Worm (Caenorhabditis elegans): ENCODE results near the gene Y58A7A.2.

Y58A7A.2 gene

DNA sequence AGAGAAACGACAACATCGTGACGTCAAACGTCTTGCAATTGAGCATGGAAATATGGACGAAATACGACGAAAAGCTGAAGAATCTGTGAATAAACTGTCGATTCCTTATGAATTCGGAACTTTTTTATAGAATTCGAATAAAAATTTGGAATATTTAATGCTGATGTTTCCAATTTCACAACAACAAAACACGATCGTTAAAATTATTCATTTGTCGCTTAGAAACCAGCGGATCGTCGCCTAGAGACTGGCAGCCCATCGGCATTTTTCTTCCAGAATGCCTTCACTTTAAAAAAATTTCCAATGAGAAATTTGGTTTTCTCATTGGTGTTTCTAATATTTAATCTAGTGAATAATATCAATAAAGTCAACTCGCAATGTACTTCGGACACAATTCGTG, 18.6 kb downstream of the Y58A7A.2 start, which contains the start of gene cwp-4:
Gene cwp-4 (plus strand): TSS at position 301 of the 400 bp plus-strand sequence.
- TF ChIP-seq tab-1 (GFP tag; IDR thresholded peaks at IDR 0.05), result no peak
- TF ChIP-seq flt-1 (GFP tag; IDR thresholded peaks at IDR 0.05), result no peak
- no peak for TF ChIP-seq ztf-29 (GFP tag; IDR thresholded peaks at IDR 0.05)
- TF ChIP-seq cog-1 (tag; optimal IDR thresholded peaks at IDR 0.05), result no peak
- TF ChIP-seq med-1 (GFP tag; optimal IDR thresholded peaks at IDR 0.05; ENCODE audit: insufficient read depth), result no peak
- TF ChIP-seq ztf-23 (GFP tag; IDR thresholded peaks at IDR 0.05), result no peak
- no peak for TF ChIP-seq ref-1 (GFP tag; conservative IDR thresholded peaks at IDR 0.05)
- no peak for TF ChIP-seq T22C8.4 (GFP tag; IDR thresholded peaks at IDR 0.05)
- TF ChIP-seq klf-2 (GFP tag; conservative IDR thresholded peaks at IDR 0.05), result no peak

ce11 chrV:5052233-5052632, 19.7 kb downstream of the Y58A7A.2 start, which contains the start of gene K11D12.12:
TSS of gene K11D12.12 (plus strand) at chrV:5052261.
- TF ChIP-seq ref-1 (GFP tag; conservative IDR thresholded peaks at IDR 0.05), result no peak
- TF ChIP-seq klf-2 (GFP tag; conservative IDR thresholded peaks at IDR 0.05), result no peak
- TF ChIP-seq tab-1 (GFP tag; IDR thresholded peaks at IDR 0.05), result no peak
- TF ChIP-seq ztf-23 (GFP tag; IDR thresholded peaks at IDR 0.05), result no peak
- TF ChIP-seq T22C8.4 (GFP tag; IDR thresholded peaks at IDR 0.05), result no peak
- no peak for TF ChIP-seq cog-1 (tag; optimal IDR thresholded peaks at IDR 0.05)
- no peak for TF ChIP-seq flt-1 (GFP tag; IDR thresholded peaks at IDR 0.05)
- TF ChIP-seq ztf-29 (GFP tag; IDR thresholded peaks at IDR 0.05), result no peak
- no peak for TF ChIP-seq med-1 (GFP tag; optimal IDR thresholded peaks at IDR 0.05; ENCODE audit: insufficient read depth)

DNA sequence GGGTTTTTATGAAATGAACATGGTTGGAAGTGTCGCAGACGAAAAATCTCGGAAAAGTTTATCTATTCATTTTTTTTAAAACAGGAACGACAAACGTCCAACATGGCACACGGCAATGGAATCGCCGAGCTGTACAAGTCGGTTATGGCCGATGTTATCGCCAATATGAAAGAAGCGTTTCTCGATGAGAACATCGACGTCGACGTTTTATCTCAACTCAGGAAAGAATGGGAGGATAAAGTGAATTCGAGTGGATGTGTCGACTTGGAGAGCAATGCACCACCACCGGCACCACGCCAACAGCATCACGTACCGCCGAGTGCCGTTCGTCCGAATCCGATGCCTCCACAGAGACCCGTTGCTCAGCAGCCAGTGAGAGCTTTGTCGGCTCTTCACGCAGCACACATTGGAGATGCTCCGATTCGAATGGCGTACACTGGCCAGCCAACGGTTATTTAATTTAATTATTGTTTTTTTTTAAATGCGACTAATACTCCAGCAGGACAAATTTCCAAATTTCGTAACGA, 21.8 kb downstream of the Y58A7A.2 start:
- TF ChIP-seq ztf-29 (GFP tag; IDR thresholded peaks at IDR 0.05), result no peak
- TF ChIP-seq T22C8.4 (GFP tag; IDR thresholded peaks at IDR 0.05), result no peak
- no peak for TF ChIP-seq klf-2 (GFP tag; conservative IDR thresholded peaks at IDR 0.05)
- TF ChIP-seq ref-1 (GFP tag; conservative IDR thresholded peaks at IDR 0.05), result no peak
- TF ChIP-seq flt-1 (GFP tag; IDR thresholded peaks at IDR 0.05), result no peak
- no peak for TF ChIP-seq tab-1 (GFP tag; IDR thresholded peaks at IDR 0.05)

DNA sequence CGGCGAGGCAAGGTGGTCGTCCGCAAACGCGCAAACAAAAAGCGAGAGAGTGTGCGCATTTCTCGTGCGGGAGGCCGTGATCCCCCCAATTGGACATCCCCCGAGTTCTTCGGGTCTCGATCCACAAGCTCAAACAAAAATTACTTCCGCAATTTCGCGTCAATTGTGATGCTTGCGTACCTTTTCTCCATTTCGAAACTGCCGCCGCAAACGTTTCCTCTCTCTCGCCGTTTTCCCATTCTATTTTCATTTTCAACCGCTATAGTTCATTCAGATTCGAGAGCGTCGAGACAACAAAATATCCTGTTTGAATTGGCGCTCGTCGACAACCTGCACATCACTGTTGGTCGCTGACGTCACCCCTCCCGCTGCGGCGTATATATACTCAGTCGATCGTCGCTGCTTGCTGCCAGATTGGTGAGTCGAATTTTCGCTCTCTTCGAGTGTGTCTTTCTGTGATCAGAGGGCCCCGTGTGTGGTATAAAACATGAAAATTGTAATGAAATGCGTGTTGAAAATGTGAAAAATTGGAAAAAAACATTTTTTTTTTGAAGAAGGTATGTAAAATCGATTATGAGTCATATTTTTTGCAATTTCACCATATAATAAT, 22.5 kb downstream of the Y58A7A.2 start, which contains the start of the genes pqn-51 and K11D12.14:
Gene pqn-51 (plus strand): TSS at position 275 of the 610 bp plus-strand sequence.
Gene K11D12.14 (plus strand): TSS at position 304 of the 610 bp plus-strand sequence.
- TF ChIP-seq ztf-29 (GFP tag; IDR thresholded peaks at IDR 0.05) (peak; percentile 56), T22C8.4 (GFP tag; IDR thresholded peaks at IDR 0.05) (no peak), flt-1 (GFP tag; IDR thresholded peaks at IDR 0.05) (no peak; the same call in 1 of the 2 replicates), med-1 (GFP tag; optimal IDR thresholded peaks at IDR 0.05; ENCODE audit: insufficient read depth) (no peak), ztf-23 (GFP tag; IDR thresholded peaks at IDR 0.05) (peak; percentile 80), ref-1 (GFP tag; conservative IDR thresholded peaks at IDR 0.05) (no peak), tab-1 (GFP tag; IDR thresholded peaks at IDR 0.05) (no peak), klf-2 (GFP tag; conservative IDR thresholded peaks at IDR 0.05) (no peak), cog-1 (tag; optimal IDR thresholded peaks at IDR 0.05) (peak; percentile 74)

DNA sequence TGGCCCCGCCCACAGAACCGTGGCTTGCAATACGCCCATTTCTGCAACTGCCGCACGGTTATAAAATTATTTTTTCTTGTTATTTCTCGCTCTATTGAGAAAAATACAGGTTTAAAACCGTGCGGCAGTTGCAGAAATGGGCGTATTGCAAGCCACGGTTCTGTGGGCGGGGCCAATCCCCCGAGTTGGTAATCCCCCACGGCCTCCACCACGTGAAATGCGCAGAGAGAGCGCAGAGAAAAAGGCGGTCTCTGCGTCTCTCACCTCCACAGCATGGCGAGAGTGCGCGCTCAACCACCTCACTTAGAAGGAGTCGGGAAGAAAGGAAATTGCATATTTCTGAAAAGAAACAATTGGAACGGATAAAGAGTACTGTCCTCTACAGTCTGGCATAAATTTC, 24.8 kb downstream of the Y58A7A.2 start:
- TF ChIP-seq ztf-23 (GFP tag; IDR thresholded peaks at IDR 0.05), result peak; percentile 78
- TF ChIP-seq flt-1 (GFP tag; IDR thresholded peaks at IDR 0.05), result peak; percentile 80
- TF ChIP-seq tab-1 (GFP tag; IDR thresholded peaks at IDR 0.05), result 0 out of 2 replicates have a peak, but pooled peaks have one; percentile 49
- peak; percentile 72 for TF ChIP-seq klf-2 (GFP tag; conservative IDR thresholded peaks at IDR 0.05)

ce11 chrV:5046558-5046957, 25.4 kb downstream of the Y58A7A.2 start:
- TF ChIP-seq T22C8.4 (GFP tag; IDR thresholded peaks at IDR 0.05) (no peak), flt-1 (GFP tag; IDR thresholded peaks at IDR 0.05) (no peak), ref-1 (GFP tag; conservative IDR thresholded peaks at IDR 0.05) (no peak), ztf-29 (GFP tag; IDR thresholded peaks at IDR 0.05) (no peak), cog-1 (tag; optimal IDR thresholded peaks at IDR 0.05) (no peak), ztf-23 (GFP tag; IDR thresholded peaks at IDR 0.05) (no peak), tab-1 (GFP tag; IDR thresholded peaks at IDR 0.05) (no peak), klf-2 (GFP tag; conservative IDR thresholded peaks at IDR 0.05) (no peak), med-1 (GFP tag; optimal IDR thresholded peaks at IDR 0.05; ENCODE audit: insufficient read depth) (no peak)

- TF ChIP-seq med-1 (GFP tag; optimal IDR thresholded peaks at IDR 0.05; ENCODE audit: insufficient read depth), result no peak
- no peak for TF ChIP-seq tab-1 (GFP tag; IDR thresholded peaks at IDR 0.05)
- TF ChIP-seq T22C8.4 (GFP tag; IDR thresholded peaks at IDR 0.05), result no peak
- no peak for TF ChIP-seq flt-1 (GFP tag; IDR thresholded peaks at IDR 0.05)
- no peak for TF ChIP-seq klf-2 (GFP tag; conservative IDR thresholded peaks at IDR 0.05)
- TF ChIP-seq ref-1 (GFP tag; conservative IDR thresholded peaks at IDR 0.05), result no peak
Observed at ce11 chrV:5046103-5046502, 25.9 kb downstream of the Y58A7A.2 start, which contains the start of gene exc-14. TSS of gene exc-14 (minus strand) at chrV:5046203.

ce11 chrV:5040925-5041324, 31.1 kb downstream of the Y58A7A.2 start, which contains the start of gene K11D12.8:
TSS of gene K11D12.8 (minus strand) at chrV:5041001.
- no peak for TF ChIP-seq klf-2 (GFP tag; conservative IDR thresholded peaks at IDR 0.05)
- TF ChIP-seq tab-1 (GFP tag; IDR thresholded peaks at IDR 0.05), result no peak
- no peak for TF ChIP-seq ztf-29 (GFP tag; IDR thresholded peaks at IDR 0.05)
- TF ChIP-seq flt-1 (GFP tag; IDR thresholded peaks at IDR 0.05), result no peak
- TF ChIP-seq cog-1 (tag; optimal IDR thresholded peaks at IDR 0.05), result no peak
- no peak for TF ChIP-seq ref-1 (GFP tag; conservative IDR thresholded peaks at IDR 0.05)
- TF ChIP-seq ztf-23 (GFP tag; IDR thresholded peaks at IDR 0.05), result no peak
- no peak for TF ChIP-seq med-1 (GFP tag; optimal IDR thresholded peaks at IDR 0.05; ENCODE audit: insufficient read depth)
- no peak for TF ChIP-seq T22C8.4 (GFP tag; IDR thresholded peaks at IDR 0.05)

DNA sequence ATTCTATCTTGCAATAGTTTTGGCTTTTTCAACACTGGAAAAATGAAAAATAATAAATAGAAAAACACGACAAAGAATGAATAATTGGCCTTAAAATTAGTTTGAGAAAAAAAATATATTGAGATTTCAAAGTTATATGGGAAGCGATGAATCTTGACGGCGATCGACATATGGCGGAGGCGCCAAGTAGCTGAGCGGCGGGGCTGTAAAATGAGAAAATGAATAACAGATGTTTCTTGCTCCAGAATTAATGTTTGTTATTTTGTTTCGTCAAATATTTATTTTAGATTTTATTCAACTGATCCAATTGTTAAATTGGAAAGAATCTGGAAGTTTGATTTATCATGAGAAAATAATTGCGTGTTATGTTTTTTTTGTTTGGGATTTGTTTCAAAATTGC, 32.4 kb downstream of the Y58A7A.2 start, which contains the start of gene K11D12.11:
Gene K11D12.11 (minus strand): TSS at position 42 of the 400 bp plus-strand sequence.
- TF ChIP-seq klf-2 (GFP tag; conservative IDR thresholded peaks at IDR 0.05) (no peak), flt-1 (GFP tag; IDR thresholded peaks at IDR 0.05) (no peak), T22C8.4 (GFP tag; IDR thresholded peaks at IDR 0.05) (no peak), ref-1 (GFP tag; conservative IDR thresholded peaks at IDR 0.05) (no peak), ztf-29 (GFP tag; IDR thresholded peaks at IDR 0.05) (no peak), med-1 (GFP tag; optimal IDR thresholded peaks at IDR 0.05; ENCODE audit: insufficient read depth) (no peak), ztf-23 (GFP tag; IDR thresholded peaks at IDR 0.05) (no peak), tab-1 (GFP tag; IDR thresholded peaks at IDR 0.05) (no peak), cog-1 (tag; optimal IDR thresholded peaks at IDR 0.05) (no peak)

Measured in whole organism, midembryonic.